Worm (Caenorhabditis elegans): ENCODE data around the gene nhr-148.

Gene nhr-148

ce11 chrV:7321915-7322314, 20.0 kb upstream of the nhr-148 start, which contains the start of gene F10G2.10:
TSS of gene F10G2.10 (plus strand) at chrV:7322215.
- no peak for TF ChIP-seq ama-1 (optimal IDR thresholded peaks at IDR 0.05)
- TF ChIP-seq gei-8 (GFP tag; optimal IDR thresholded peaks at IDR 0.05): no peak
- TF ChIP-seq unc-62 (GFP tag; optimal IDR thresholded peaks at IDR 0.05 in 1 of 2): peak in 1 of 2 experiments; percentile 39
- no peak for TF ChIP-seq unc-62 (tag; optimal IDR thresholded peaks at IDR 0.05)

DNA sequence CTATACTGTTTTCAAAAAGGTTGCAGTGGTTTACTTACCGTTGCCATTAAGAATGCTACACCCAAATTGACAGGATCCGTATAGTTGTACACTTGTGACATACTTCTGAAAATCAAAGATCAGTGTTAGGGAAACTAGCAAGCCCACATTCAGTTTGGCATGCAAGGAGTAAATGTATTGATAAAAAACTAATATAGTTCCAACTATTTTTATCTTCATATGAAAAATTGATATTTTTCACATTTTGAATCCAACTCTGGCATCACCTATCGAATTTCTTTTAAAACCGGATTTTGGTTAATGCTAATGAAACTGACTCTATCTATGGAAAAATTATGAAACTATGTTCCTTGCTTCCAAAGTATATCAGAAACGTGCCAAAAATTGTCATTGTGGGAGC, 16.7 kb upstream of the nhr-148 start, which contains the start of gene srx-92:
TSS of gene srx-92 (minus strand) at position 101 of the 400 bp plus-strand sequence.
- TF ChIP-seq lsy-2 (tag; optimal IDR thresholded peaks at IDR 0.05) (no peak), lin-13 (GFP tag; optimal IDR thresholded peaks at IDR 0.05) (no peak), saeg-2 (GFP tag; IDR thresholded peaks at IDR 0.05) (no peak), unc-62 (GFP tag; optimal IDR thresholded peaks at IDR 0.05 in 1 of 2) (no peak), unc-62 (tag; optimal IDR thresholded peaks at IDR 0.05) (no peak), madf-5 (GFP tag; IDR thresholded peaks at IDR 0.05) (no peak), rbr-2 (tag; optimal IDR thresholded peaks at IDR 0.05) (no peak), dve-1 (tag; optimal IDR thresholded peaks at IDR 0.05; ENCODE audit: insufficient read depth) (no peak), ZK546.5 (tag; optimal IDR thresholded peaks at IDR 0.05) (no peak), tra-1 (GFP tag; IDR thresholded peaks at IDR 0.05) (no peak), zag-1 (tag; optimal IDR thresholded peaks at IDR 0.05) (no peak), F26F4.8 (GFP tag; conservative IDR thresholded peaks at IDR 0.05) (no peak), Y5F2A.4 (GFP tag; optimal IDR thresholded peaks at IDR 0.05) (no peak), lir-3 (tag; optimal IDR thresholded peaks at IDR 0.05) (no peak)

DNA sequence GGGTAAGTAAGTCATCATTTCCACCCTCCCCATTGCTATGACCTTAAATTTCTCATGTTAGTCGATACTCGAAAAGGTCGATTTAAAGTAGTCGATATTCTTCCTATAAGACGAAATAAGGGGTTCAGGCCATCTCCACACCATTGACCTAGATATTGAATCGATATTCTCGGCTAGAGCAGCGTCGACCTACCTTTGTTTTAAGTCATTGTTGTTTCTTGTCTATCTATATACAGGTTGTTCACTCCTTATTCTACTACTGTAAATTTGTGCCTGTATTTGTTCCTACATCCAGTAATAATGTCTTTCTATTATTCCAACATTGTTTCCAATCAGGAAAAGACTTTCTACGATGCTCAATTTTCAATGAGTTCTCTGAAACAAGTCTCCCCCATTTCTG, 15.0 kb upstream of the nhr-148 start, which contains the start of gene F10G2.4:
TSS of gene F10G2.4 (plus strand) at position 301 of the 400 bp plus-strand sequence.
- no peak for TF ChIP-seq F10B5.3 (tag; optimal IDR thresholded peaks at IDR 0.05)
- TF ChIP-seq Y75B8A.6 (GFP tag; IDR thresholded peaks at IDR 0.05): no peak
- no peak for TF ChIP-seq Y5F2A.4 (GFP tag; optimal IDR thresholded peaks at IDR 0.05)
- TF ChIP-seq arid-1 (GFP tag; conservative IDR thresholded peaks at IDR 0.05): no peak
- no peak for TF ChIP-seq aha-1 (tag)
- TF ChIP-seq nhr-28 (tag; optimal IDR thresholded peaks at IDR 0.05): no peak
- TF ChIP-seq dmd-8 (GFP tag; IDR thresholded peaks at IDR 0.05): no peak
- no peak for TF ChIP-seq daf-16 (GFP tag; optimal IDR thresholded peaks at IDR 0.05)
- no peak for TF ChIP-seq daf-16 (tag; optimal IDR thresholded peaks at IDR 0.05)
- TF ChIP-seq cey-2 (tag; optimal IDR thresholded peaks at IDR 0.05; ENCODE audit: borderline replicate concordance, insufficient read depth): no peak

- TF ChIP-seq unc-62 (GFP tag; optimal IDR thresholded peaks at IDR 0.05 in 1 of 2): peak in 1 of 2 experiments; percentile 43
- TF ChIP-seq unc-62 (tag; optimal IDR thresholded peaks at IDR 0.05): no peak
- TF ChIP-seq lin-15B (tag; optimal IDR thresholded peaks at IDR 0.05): no peak
- TF ChIP-seq ztf-11 (tag; optimal IDR thresholded peaks at IDR 0.05): no peak
- no peak for TF ChIP-seq mxl-2 (GFP tag; conservative IDR thresholded peaks at IDR 0.05)
- no peak for TF ChIP-seq lin-29 (GFP tag; IDR thresholded peaks at IDR 0.05)
- no peak for TF ChIP-seq unc-130 (GFP tag; optimal IDR thresholded peaks at IDR 0.05)
Measured at ce11 chrV:7328092-7328491, 13.9 kb upstream of the nhr-148 start, which contains the start of gene clec-7. TSS of gene clec-7 (plus strand) at chrV:7328392.

DNA sequence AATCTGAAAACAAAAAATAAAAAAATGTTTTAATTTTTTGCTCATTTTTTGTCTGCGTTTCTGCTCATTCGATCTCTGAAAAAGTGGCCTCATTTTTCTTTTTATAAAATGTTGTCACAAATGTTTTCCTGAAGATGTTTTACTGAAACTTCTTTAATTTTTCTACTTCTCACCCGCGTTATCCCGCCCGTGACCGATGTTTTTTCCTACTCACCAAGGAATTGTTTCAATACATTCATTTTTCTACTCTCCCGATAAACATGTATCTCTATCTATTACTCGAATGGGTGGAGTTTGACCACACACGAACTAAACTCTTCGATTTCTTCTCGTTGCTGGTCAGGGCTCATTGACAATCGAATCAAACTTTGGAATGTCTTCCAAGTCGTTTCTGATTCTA, 11.1 kb upstream of the nhr-148 start, which contains the start of gene F10G2.2:
TSS of gene F10G2.2 (plus strand) at position 301 of the 400 bp plus-strand sequence.
- no peak for TF ChIP-seq fkh-10 (GFP tag; optimal IDR thresholded peaks at IDR 0.05)
- TF ChIP-seq snpc-1.2 (GFP tag; IDR thresholded peaks at IDR 0.05): no peak
- TF ChIP-seq hif-1 (tag; optimal IDR thresholded peaks at IDR 0.05): no peak
- no peak for TF ChIP-seq lin-38 (GFP tag; IDR thresholded peaks at IDR 0.05)
- TF ChIP-seq nhr-11 (tag; optimal IDR thresholded peaks at IDR 0.05): no peak
- TF ChIP-seq R02D3.7 (tag; optimal IDR thresholded peaks at IDR 0.05): no peak
- TF ChIP-seq unc-39 (tag; optimal IDR thresholded peaks at IDR 0.05): no peak
- TF ChIP-seq ztf-11 (tag; optimal IDR thresholded peaks at IDR 0.05): no peak
- TF ChIP-seq F10B5.3 (tag; optimal IDR thresholded peaks at IDR 0.05): no peak
- TF ChIP-seq daf-16 (GFP tag; optimal IDR thresholded peaks at IDR 0.05): no peak
- no peak for TF ChIP-seq daf-16 (tag; optimal IDR thresholded peaks at IDR 0.05)
- no peak for TF ChIP-seq spr-3 (GFP tag; optimal IDR thresholded peaks at IDR 0.05)
- no peak for TF ChIP-seq unc-130 (GFP tag; optimal IDR thresholded peaks at IDR 0.05)
- no peak for TF ChIP-seq zfp-3 (GFP tag; conservative IDR thresholded peaks at IDR 0.05)
- TF ChIP-seq nhr-237 (tag; optimal IDR thresholded peaks at IDR 0.05): no peak
- TF ChIP-seq F44E2.7 (GFP tag; IDR thresholded peaks at IDR 0.05): no peak
- no peak for TF ChIP-seq skn-1 (tag; optimal IDR thresholded peaks at IDR 0.05)
- no peak for TF ChIP-seq rbr-2 (tag; optimal IDR thresholded peaks at IDR 0.05)
- TF ChIP-seq php-3 (GFP tag; IDR thresholded peaks at IDR 0.05): no peak
- no peak for TF ChIP-seq T26A8.4 (GFP tag; IDR thresholded peaks at IDR 0.05)
- TF ChIP-seq hlh-11 (tag; optimal IDR thresholded peaks at IDR 0.05): no peak
